Fruit fly (Drosophila melanogaster) whole organism: ENCODE measurements around the gene CG34408.

Experiments
- CG8478 ChIP-seq: fragments of >200 bp; optimal IDR thresholded peaks from 2 replicates; lab custom pipeline; 2018; ENCODE audit warnings: inconsistent platforms
- Dll ChIP-seq: fragments of >200 bp; optimal IDR thresholded peaks from 2 replicates; lab custom pipeline; 2017
- EcR ChIP-seq, 2 experiments: fragments of >200 bp; optimal IDR thresholded peaks; 2 replicates each; lab custom pipeline; 2017; ENCODE audit warnings: missing biosample characterization in 2 of 2, missing genetic modification characterization in 2 of 2, missing genetic modification reagents in 2 of 2
- pan ChIP-seq: fragments of >200 bp; optimal IDR thresholded peaks from 2 replicates; lab custom pipeline; 2017
- psq ChIP-seq: fragments of >200 bp; optimal IDR thresholded peaks from 2 replicates; lab custom pipeline; 2017
- usp ChIP-seq: fragments of >200 bp; optimal IDR thresholded peaks from 2 replicates; lab custom pipeline; 2017; ENCODE audit warnings: missing biosample characterization, missing genetic modification characterization, mixed read lengths

The CG34408 gene

dm6 chrX:10216634-10217239, 3.2 kb upstream of the CG34408 start, which contains the start of gene CG2962:
Gene CG2962, minus strand, starts transcription at chrX:10216642.
- no peak for TF ChIP-seq Dll (lab: Kevin White, UChicago)
- TF ChIP-seq usp (GFP tag; lab: Kevin White, UChicago) = no peak
- TF ChIP-seq EcR (GFP tag; optimal IDR thresholded peaks at IDR 0.05; lab: Kevin White, UChicago) = no peak
- no peak for TF ChIP-seq CG8478
- no peak for TF ChIP-seq psq (lab: Kevin White, UChicago)
- no peak for TF ChIP-seq pan

dm6 chrX:10219039-10219438, 871 bp upstream of the CG34408 start, which contains the start of gene CG15308:
Gene CG15308, minus strand, starts transcription at chrX:10219139.
- TF ChIP-seq usp (GFP tag; lab: Kevin White, UChicago) = no peak
- no peak for TF ChIP-seq Dll (lab: Kevin White, UChicago)
- no peak for TF ChIP-seq psq (lab: Kevin White, UChicago)
- no peak for TF ChIP-seq EcR (GFP tag; optimal IDR thresholded peaks at IDR 0.05; lab: Kevin White, UChicago)
- no peak for TF ChIP-seq CG8478
- TF ChIP-seq pan = no peak

- TF ChIP-seq Dll (lab: Kevin White, UChicago) (no peak), CG8478 (no peak), usp (GFP tag; lab: Kevin White, UChicago) (no peak), pan (no peak), psq (lab: Kevin White, UChicago) (no peak), EcR (GFP tag; optimal IDR thresholded peaks at IDR 0.05; lab: Kevin White, UChicago) (no peak)
Observed at dm6 chrX:10232497-10232896, 12.6 kb downstream of the CG34408 start.

- no peak for TF ChIP-seq pan
- TF ChIP-seq CG8478 = no peak
- TF ChIP-seq psq (lab: Kevin White, UChicago) = no peak
- TF ChIP-seq usp (GFP tag; lab: Kevin White, UChicago) = no peak
- TF ChIP-seq Dll (lab: Kevin White, UChicago) = no peak
- TF ChIP-seq EcR (GFP tag; optimal IDR thresholded peaks at IDR 0.05; lab: Kevin White, UChicago) = no peak
Observed at dm6 chrX:10233065-10233464, 13.2 kb downstream of the CG34408 start, which contains the start of gene CG2961. Gene CG2961, minus strand, starts transcription at chrX:10233080.

- TF ChIP-seq EcR (GFP tag; optimal IDR thresholded peaks at IDR 0.05; lab: Kevin White, UChicago) = no peak
- TF ChIP-seq psq (lab: Kevin White, UChicago) = no peak
- TF ChIP-seq CG8478 = no peak
- no peak for TF ChIP-seq Dll (lab: Kevin White, UChicago)
- TF ChIP-seq pan = no peak
- TF ChIP-seq usp (GFP tag; lab: Kevin White, UChicago) = no peak
Observed at dm6 chrX:10234024-10234520, 14.2 kb downstream of the CG34408 start.

dm6 chrX:10241919-10242318, 22.0 kb downstream of the CG34408 start:
- no peak for TF ChIP-seq psq (lab: Kevin White, UChicago)
- no peak for TF ChIP-seq CG8478

- no peak for TF ChIP-seq Dll (lab: Kevin White, UChicago)
- no peak for TF ChIP-seq CG8478
- no peak for TF ChIP-seq psq (lab: Kevin White, UChicago)
- no peak for TF ChIP-seq EcR (GFP tag; optimal IDR thresholded peaks at IDR 0.05; lab: Kevin White, UChicago)
- TF ChIP-seq usp (GFP tag; lab: Kevin White, UChicago) = no peak
- TF ChIP-seq pan = no peak
Observed at dm6 chrX:10242883-10243282, 23.0 kb downstream of the CG34408 start.

dm6 chrX:10243540-10243939, 23.6 kb downstream of the CG34408 start:
- TF ChIP-seq EcR (GFP tag; optimal IDR thresholded peaks at IDR 0.05; lab: Kevin White, UChicago) (no peak), pan (no peak), psq (lab: Kevin White, UChicago) (no peak)

dm6 chrX:10244763-10245162, 24.9 kb downstream of the CG34408 start:
- no peak for TF ChIP-seq psq (lab: Kevin White, UChicago)
- TF ChIP-seq usp (GFP tag; lab: Kevin White, UChicago) = no peak
- TF ChIP-seq pan = no peak
- no peak for TF ChIP-seq Dll (lab: Kevin White, UChicago)
- no peak for TF ChIP-seq CG8478
- no peak for TF ChIP-seq EcR (GFP tag; optimal IDR thresholded peaks at IDR 0.05; lab: Kevin White, UChicago)

dm6 chrX:10247366-10247765, 27.5 kb downstream of the CG34408 start:
- no peak for TF ChIP-seq EcR (GFP tag; optimal IDR thresholded peaks at IDR 0.05; lab: Kevin White, UChicago)
- TF ChIP-seq Dll (lab: Kevin White, UChicago) = no peak
- no peak for TF ChIP-seq psq (lab: Kevin White, UChicago)
- TF ChIP-seq usp (GFP tag; lab: Kevin White, UChicago) = no peak
- no peak for TF ChIP-seq pan
- TF ChIP-seq CG8478 = no peak

dm6 chrX:10250017-10250416, 30.1 kb downstream of the CG34408 start:
- TF ChIP-seq Dll (lab: Kevin White, UChicago) (no peak), pan (no peak), CG8478 (no peak), psq (lab: Kevin White, UChicago) (no peak)

dm6 chrX:10250659-10251058, 30.7 kb downstream of the CG34408 start:
- TF ChIP-seq usp (GFP tag; lab: Kevin White, UChicago) (no peak), pan (no peak), psq (lab: Kevin White, UChicago) (no peak), Dll (lab: Kevin White, UChicago) (no peak), CG8478 (no peak), EcR (GFP tag; optimal IDR thresholded peaks at IDR 0.05; lab: Kevin White, UChicago) (no peak)

dm6 chrX:10252745-10253144, 32.8 kb downstream of the CG34408 start:
- no peak for TF ChIP-seq Dll (lab: Kevin White, UChicago)
- TF ChIP-seq EcR (GFP tag; optimal IDR thresholded peaks at IDR 0.05; lab: Kevin White, UChicago) = no peak
- no peak for TF ChIP-seq pan
- TF ChIP-seq CG8478 = no peak
- TF ChIP-seq usp (GFP tag; lab: Kevin White, UChicago) = no peak
- no peak for TF ChIP-seq psq (lab: Kevin White, UChicago)
